Fruit fly (Drosophila melanogaster): Measurements from ENCODE around the gene CG32845.

CG32845 gene

dm6 chr3L:273291-273690, at the start of gene CG32845:
TSS of gene CG32845 (minus strand) at chr3L:273391.
- no peak for TF ChIP-seq CG8632 (GFP tag; optimal IDR thresholded peaks at IDR 0.05)
- no peak for TF ChIP-seq fkh (GFP tag; optimal IDR thresholded peaks at IDR 0.05)
- no peak for TF ChIP-seq Smox (GFP tag; optimal IDR thresholded peaks at IDR 0.05)
- no peak for TF ChIP-seq Blimp-1 (GFP tag; optimal IDR thresholded peaks at IDR 0.05)
- no peak for TF ChIP-seq CG6854 (GFP tag; optimal IDR thresholded peaks at IDR 0.05)
- TF ChIP-seq CG6808 (GFP tag; optimal IDR thresholded peaks at IDR 0.05), result no peak
- no peak for TF ChIP-seq Sox102F (GFP tag; optimal IDR thresholded peaks at IDR 0.05)
- no peak for TF ChIP-seq eg (GFP tag; IDR thresholded peaks at IDR 0.05)
- TF ChIP-seq Ets21C (GFP tag; optimal IDR thresholded peaks at IDR 0.05), result no peak
- no peak for TF ChIP-seq CG4318 (GFP tag; optimal IDR thresholded peaks at IDR 0.05)
- no peak for TF ChIP-seq OdsH (GFP tag; optimal IDR thresholded peaks at IDR 0.05)
- no peak for TF ChIP-seq pdm3 (GFP tag; optimal IDR thresholded peaks at IDR 0.05)
- TF ChIP-seq Hr4 (GFP tag; optimal IDR thresholded peaks at IDR 0.05), result no peak
- no peak for TF ChIP-seq fd59A (GFP tag; optimal IDR thresholded peaks at IDR 0.05)
- no peak for TF ChIP-seq dac (GFP tag; optimal IDR thresholded peaks at IDR 0.05)
- no peak for TF ChIP-seq CG32006 (GFP tag; optimal IDR thresholded peaks at IDR 0.05)
- no peak for TF ChIP-seq Sox15 (GFP tag; optimal IDR thresholded peaks at IDR 0.05)
- TF ChIP-seq CG15336 (GFP tag; IDR thresholded peaks at IDR 0.05), result no peak

dm6 chr3L:321495-321894, 48.3 kb upstream of the CG32845 start:
- TF ChIP-seq CG15336 (GFP tag; IDR thresholded peaks at IDR 0.05) (no peak), CG32006 (GFP tag; optimal IDR thresholded peaks at IDR 0.05) (no peak), Blimp-1 (GFP tag; optimal IDR thresholded peaks at IDR 0.05) (no peak), CG9139 (GFP tag; optimal IDR thresholded peaks at IDR 0.05) (no peak)

dm6 chr3L:320798-321197, 47.6 kb upstream of the CG32845 start:
- no peak for TF ChIP-seq CG3919 (GFP tag; optimal IDR thresholded peaks at IDR 0.05)
- no peak for TF ChIP-seq Sox15 (GFP tag; optimal IDR thresholded peaks at IDR 0.05)
- TF ChIP-seq CG6792 (GFP tag; optimal IDR thresholded peaks at IDR 0.05), result no peak
- TF ChIP-seq CG11762 (GFP tag; optimal IDR thresholded peaks at IDR 0.05; ENCODE audit: insufficient read depth), result no peak
- no peak for TF ChIP-seq CG10631 (GFP tag; optimal IDR thresholded peaks at IDR 0.05)
- TF ChIP-seq Smox (GFP tag; optimal IDR thresholded peaks at IDR 0.05), result no peak
- TF ChIP-seq lz (GFP tag; optimal IDR thresholded peaks at IDR 0.05), result no peak
- TF ChIP-seq OdsH (GFP tag; optimal IDR thresholded peaks at IDR 0.05), result no peak
- TF ChIP-seq CG9139 (GFP tag; optimal IDR thresholded peaks at IDR 0.05), result no peak

- TF ChIP-seq CG4318 (GFP tag; optimal IDR thresholded peaks at IDR 0.05), result no peak
- no peak for TF ChIP-seq Sox14 (GFP tag; optimal IDR thresholded peaks at IDR 0.05)
- TF ChIP-seq Eip78C (GFP tag), result peak; percentile 23
- 0 out of 2 replicates have a peak, but pooled peaks have one; percentile 4 for TF ChIP-seq CG15336 (GFP tag; IDR thresholded peaks at IDR 0.05)
These were observed 46.8 kb upstream of the CG32845 start for dm6 chr3L:320010-320337.

dm6 chr3L:319145-320009, 46.2 kb upstream of the CG32845 start, which contains the start of gene fwd:
TSS of gene fwd (minus strand) at chr3L:319884.
- peak; percentile 19 for TF ChIP-seq Lpt (GFP tag; optimal IDR thresholded peaks at IDR 0.05)
- peak; percentile 62 for TF ChIP-seq CG6854 (GFP tag; optimal IDR thresholded peaks at IDR 0.05)
- TF ChIP-seq CG8632 (GFP tag; optimal IDR thresholded peaks at IDR 0.05), result no peak
- no peak for TF ChIP-seq CG10631 (GFP tag; optimal IDR thresholded peaks at IDR 0.05)
- no peak for TF ChIP-seq Sox15 (GFP tag; optimal IDR thresholded peaks at IDR 0.05)
- TF ChIP-seq CG6808 (GFP tag; optimal IDR thresholded peaks at IDR 0.05), result peak; percentile 44
- no peak for TF ChIP-seq CG11902 (GFP tag; optimal IDR thresholded peaks at IDR 0.05)
- no peak for TF ChIP-seq dac (GFP tag; optimal IDR thresholded peaks at IDR 0.05)
- TF ChIP-seq CG11294 (GFP tag; IDR thresholded peaks at IDR 0.05), result no peak
- TF ChIP-seq Hr38 (GFP tag; optimal IDR thresholded peaks at IDR 0.05), result no peak
- TF ChIP-seq dsx (GFP tag; optimal IDR thresholded peaks at IDR 0.05; ENCODE audit: poor library complexity, severe bottlenecking), result peak; percentile 14
- no peak for TF ChIP-seq spab (GFP tag; optimal IDR thresholded peaks at IDR 0.05)
- no peak for TF ChIP-seq CG34406 (GFP tag; optimal IDR thresholded peaks at IDR 0.05)
- TF ChIP-seq CG6276 (GFP tag; optimal IDR thresholded peaks at IDR 0.05), result no peak
- 0 out of 2 replicates have a peak, but pooled peaks have one; percentile 6 for TF ChIP-seq CG15336 (GFP tag; IDR thresholded peaks at IDR 0.05)
- no peak for TF ChIP-seq acj6 (GFP tag; optimal IDR thresholded peaks at IDR 0.05)
- TF ChIP-seq ss (GFP tag; optimal IDR thresholded peaks at IDR 0.05), result peak; percentile 66 to 73
- no peak for TF ChIP-seq esn (GFP tag; optimal IDR thresholded peaks at IDR 0.05)
- no peak for TF ChIP-seq CG16779 (tag; optimal IDR thresholded peaks at IDR 0.05)
- no peak for TF ChIP-seq CG8119 (GFP tag; IDR thresholded peaks at IDR 0.05)
- TF ChIP-seq CG10669 (GFP tag; optimal IDR thresholded peaks at IDR 0.05), result no peak
- TF ChIP-seq fkh (GFP tag; optimal IDR thresholded peaks at IDR 0.05), result peak; percentile 80
- no peak for TF ChIP-seq fd59A (GFP tag; optimal IDR thresholded peaks at IDR 0.05)
- no peak for TF ChIP-seq CG11762 (GFP tag; optimal IDR thresholded peaks at IDR 0.05; ENCODE audit: insufficient read depth)

All from whole organism, prepupa.